Fruit fly (Drosophila melanogaster) whole organism, embryonic: ENCODE results near the gene Galphai.

ENCODE experiments used
- Awh ChIP-seq: fragments of 200-800 bp; sonication (Bioruptor generic); IDR thresholded peaks from 2 replicates; pipeline ENCODE4, ENCODE4 v1.3.6; 2022; ENCODE audit warnings: missing biosample characterization, missing genetic modification characterization
- BtbVII ChIP-seq: fragments of 200-800 bp; sonication (Bioruptor generic); optimal IDR thresholded peaks from 3 replicates; lab custom pipeline; 2017; ENCODE audit warnings: missing biosample characterization, mild to moderate bottlenecking, missing genetic modification characterization
- CG10431 ChIP-seq: fragments of 200-800 bp; sonication (Bioruptor generic); optimal IDR thresholded peaks from 3 replicates; lab custom pipeline; 2018; ENCODE audit warnings: missing biosample characterization, mild to moderate bottlenecking, missing genetic modification characterization
- CG10543 ChIP-seq: fragments of 200-800 bp; sonication (Bioruptor generic); optimal IDR thresholded peaks from 3 replicates; lab custom pipeline; 2017; ENCODE audit warnings: missing biosample characterization, mild to moderate bottlenecking, missing genetic modification characterization, moderate library complexity
- CG10959 ChIP-seq: fragments of 200-800 bp; sonication (Bioruptor generic); IDR thresholded peaks from 2 replicates; pipeline ENCODE4 v1.3.6; 2022; ENCODE audit warnings: missing biosample characterization, missing genetic modification characterization
- CG11456 ChIP-seq: fragments of 200-800 bp; sonication (Bioruptor generic); IDR thresholded peaks from 3 replicates; pipeline ENCODE4 v1.3.6; 2022; ENCODE audit warnings: missing biosample characterization, missing genetic modification characterization
- CG12659 ChIP-seq: fragments of 200-800 bp; sonication (Bioruptor generic); optimal IDR thresholded peaks from 3 replicates; lab custom pipeline; 2017; ENCODE audit warnings: mild to moderate bottlenecking, missing biosample characterization, missing genetic modification reagents, missing genetic modification characterization
- CG17385 ChIP-seq: fragments of 200-800 bp; sonication (Bioruptor generic); optimal IDR thresholded peaks from 3 replicates; lab custom pipeline; 2018; ENCODE audit warnings: missing biosample characterization, mild to moderate bottlenecking, missing genetic modification characterization
- CG17612 ChIP-seq: fragments of 200-800 bp; sonication (Bioruptor generic); IDR thresholded peaks from 2 replicates; pipeline ENCODE4 v1.3.6; 2022; ENCODE audit warnings: missing biosample characterization, missing genetic modification characterization
- CG1832 ChIP-seq: fragments of 200-800 bp; sonication (Bioruptor generic); optimal IDR thresholded peaks from 2 replicates; lab custom pipeline; 2017; ENCODE audit warnings: missing biosample characterization, mild to moderate bottlenecking, missing genetic modification characterization, inconsistent platforms
- CG2199 ChIP-seq: fragments of 200-800 bp; sonication (Bioruptor generic); IDR thresholded peaks from 3 replicates; pipeline ENCODE4 v1.3.6; 2022; ENCODE audit warnings: missing biosample characterization, missing genetic modification characterization
- CG32767 ChIP-seq: fragments of 200-800 bp; sonication (Bioruptor generic); IDR thresholded peaks from 2 replicates; pipeline ENCODE4 v1.3.6; 2022; ENCODE audit warnings: missing biosample characterization, missing genetic modification characterization
- CG32772 ChIP-seq: fragments of 200-800 bp; sonication (Bioruptor generic); IDR thresholded peaks from 2 replicates; pipeline ENCODE4 v1.3.6; 2022; ENCODE audit warnings: missing biosample characterization, missing genetic modification characterization
- CG4730 ChIP-seq: fragments of 200-800 bp; sonication (Bioruptor generic); IDR thresholded peaks from 2 replicates; pipeline ENCODE4 v1.3.6; 2022; ENCODE audit warnings: missing biosample characterization, missing genetic modification characterization
- CG4854 ChIP-seq: fragments of 200-800 bp; sonication (Bioruptor generic); optimal IDR thresholded peaks from 2 replicates; lab custom pipeline; 2016; ENCODE audit warnings: missing biosample characterization, missing genetic modification characterization, inconsistent platforms
- CG8290 ChIP-seq, 3 experiments: fragments of 200-800 bp; sonication (Bioruptor generic); optimal IDR thresholded peaks; 2 replicates each; lab custom pipeline; 2016 to 2019; ENCODE audit warnings: missing biosample characterization in 3 of 3, missing genetic modification characterization in 3 of 3, mild to moderate bottlenecking in 2 of 3, moderate library complexity in 1 of 3
- CG8359 ChIP-seq: fragments of 200-800 bp; sonication (Bioruptor generic); optimal IDR thresholded peaks from 2 replicates; lab custom pipeline; 2017; ENCODE audit warnings: missing biosample characterization, mild to moderate bottlenecking, missing genetic modification characterization, borderline replicate concordance
- CG8478 ChIP-seq: fragments of >200 bp; optimal IDR thresholded peaks from 2 replicates; lab custom pipeline; 2018
- CTCF ChIP-seq: fragments of 200-800 bp; sonication (Bioruptor generic); optimal IDR thresholded peaks from 2 replicates; lab custom pipeline; 2017; ENCODE audit warnings: missing biosample characterization, mild to moderate bottlenecking, missing genetic modification characterization, moderate library complexity
- Chrac-16 ChIP-seq: fragments of 200-800 bp; sonication (Bioruptor generic); optimal IDR thresholded peaks from 3 replicates; lab custom pipeline; 2016; ENCODE audit warnings: missing biosample characterization, missing genetic modification characterization
- Deaf1 ChIP-seq: fragments of 200-800 bp; optimal IDR thresholded peaks from 3 replicates; lab custom pipeline; 2019; ENCODE audit warnings: missing biosample characterization, mild to moderate bottlenecking, missing genetic modification characterization, moderate library complexity
- Fer3 ChIP-seq: fragments of 200-800 bp; sonication (Bioruptor generic); optimal IDR thresholded peaks from 2 replicates; lab custom pipeline; 2018; ENCODE audit warnings: missing biosample characterization, mild to moderate bottlenecking, missing genetic modification characterization, moderate library complexity
- Mrtf ChIP-seq: fragments of 200-800 bp; sonication (Bioruptor generic); IDR thresholded peaks from 3 replicates; pipeline ENCODE4 v1.3.6; 2022; ENCODE audit warnings: missing biosample characterization, missing genetic modification characterization
- Nf-YB ChIP-seq: fragments of 200-800 bp; sonication (Bioruptor generic); optimal IDR thresholded peaks from 3 replicates; lab custom pipeline; 2019; ENCODE audit warnings: missing biosample characterization, mild to moderate bottlenecking, missing genetic modification characterization, moderate library complexity
- Nf-YC ChIP-seq: fragments of 200-800 bp; optimal IDR thresholded peaks from 3 replicates; lab custom pipeline; 2019; ENCODE audit warnings: missing biosample characterization, mild to moderate bottlenecking, missing genetic modification characterization, moderate library complexity
- Opbp ChIP-seq: fragments of 200-800 bp; sonication (Bioruptor generic); IDR thresholded peaks from 3 replicates; pipeline ENCODE4 v1.3.6; 2022; ENCODE audit warnings: missing biosample characterization, missing genetic modification characterization; ENCODE audit not compliant: partially characterized antibody
- al ChIP-seq: fragments of 200-800 bp; sonication (Bioruptor generic); IDR thresholded peaks from 2 replicates; pipeline ENCODE4 v1.3.6; 2022; ENCODE audit warnings: missing biosample characterization, missing genetic modification characterization
- ash1 ChIP-seq: fragments of 200-800 bp; sonication (Bioruptor generic); optimal IDR thresholded peaks from 2 replicates; lab custom pipeline; 2018; ENCODE audit warnings: missing biosample characterization, mild to moderate bottlenecking, missing genetic modification characterization
- bowl ChIP-seq: fragments of 200-800 bp; sonication (Bioruptor generic); IDR thresholded peaks from 2 replicates; pipeline ENCODE4 v1.3.6; 2022; ENCODE audit warnings: missing biosample characterization, missing genetic modification characterization
- cg ChIP-seq: fragments of 200-800 bp; sonication (Bioruptor generic); optimal IDR thresholded peaks from 3 replicates; lab custom pipeline; 2019; ENCODE audit warnings: missing biosample characterization, mild to moderate bottlenecking, missing genetic modification characterization, moderate library complexity
- chinmo ChIP-seq: fragments of 200-800 bp; sonication (Bioruptor generic); IDR thresholded peaks from 4 replicates; pipeline ENCODE4 v1.3.6; 2022; ENCODE audit warnings: missing biosample characterization, missing genetic modification characterization; ENCODE audit not compliant: partially characterized antibody
- ci ChIP-seq: fragments of 200-800 bp; sonication (Bioruptor generic); IDR thresholded peaks from 3 replicates; pipeline ENCODE4 v1.3.6; 2022; ENCODE audit warnings: missing biosample characterization, missing genetic modification characterization
- dysf ChIP-seq: fragments of 200-800 bp; sonication (Bioruptor generic); IDR thresholded peaks from 3 replicates; pipeline ENCODE4 v1.3.6; 2022; ENCODE audit warnings: missing biosample characterization, missing genetic modification characterization
- ftz-f1 ChIP-seq: fragments of 200-800 bp; sonication (Bioruptor generic); optimal IDR thresholded peaks from 2 replicates; lab custom pipeline; 2016; ENCODE audit warnings: missing biosample characterization, missing genetic modification characterization
- hkb ChIP-seq, 2 experiments: fragments of 200-800 bp in 1 of 2; fragments of >200 bp in 1 of 2; sonication (Bioruptor generic) in 1 of 2; IDR thresholded peaks in 1 of 2; optimal IDR thresholded peaks in 1 of 2; 2 replicates each; pipeline versions ENCODE4 v1.3.6 to Lab custom; 2017 to 2022; ENCODE audit warnings: missing biosample characterization in 1 of 2, missing genetic modification characterization in 1 of 2
- lmd ChIP-seq: fragments of 200-800 bp; sonication (Bioruptor generic); IDR thresholded peaks from 2 replicates; pipeline ENCODE4 v1.3.6; 2022; ENCODE audit warnings: missing biosample characterization, missing genetic modification characterization
- lov ChIP-seq, 2 experiments: fragments of 200-800 bp in 1 of 2; fragments of >200 bp in 1 of 2; sonication (Bioruptor generic) in 1 of 2; IDR thresholded peaks in 1 of 2; optimal IDR thresholded peaks in 1 of 2; 2 replicates in 1 of 2; 3 replicates in 1 of 2; pipeline versions ENCODE4 v1.3.6 to Lab custom; 2017 to 2022; ENCODE audit warnings: missing biosample characterization in 1 of 2, missing genetic modification characterization in 1 of 2
- luna ChIP-seq: fragments of 200-800 bp; sonication (Bioruptor generic); optimal IDR thresholded peaks from 2 replicates; lab custom pipeline; 2016; ENCODE audit warnings: missing biosample characterization, missing genetic modification characterization
- mld ChIP-seq: fragments of 200-800 bp; sonication (Bioruptor generic); IDR thresholded peaks from 3 replicates; pipeline ENCODE4 v1.3.6; 2022; ENCODE audit warnings: missing biosample characterization, missing genetic modification characterization; ENCODE audit not compliant: partially characterized antibody
- nerfin-1 ChIP-seq: fragments of 200-800 bp; sonication (Bioruptor generic); optimal IDR thresholded peaks from 3 replicates; lab custom pipeline; 2019; ENCODE audit warnings: missing biosample characterization, mild to moderate bottlenecking, missing genetic modification characterization, moderate library complexity
- nerfin-2 ChIP-seq: fragments of 200-800 bp; sonication (Bioruptor generic); IDR thresholded peaks from 2 replicates; pipeline ENCODE4 v1.3.6; 2022; ENCODE audit warnings: missing biosample characterization, missing genetic modification characterization; ENCODE audit not compliant: partially characterized antibody
- nom ChIP-seq: fragments of 200-800 bp; sonication (Bioruptor generic); optimal IDR thresholded peaks from 2 replicates; lab custom pipeline; 2017; ENCODE audit warnings: missing biosample characterization, missing genetic modification characterization, mild to moderate bottlenecking, moderate library complexity, missing genetic modification reagents
- oc ChIP-seq: fragments of 200-800 bp; sonication (Bioruptor generic); optimal IDR thresholded peaks from 2 replicates; lab custom pipeline; 2018; ENCODE audit warnings: missing biosample characterization, mild to moderate bottlenecking, missing genetic modification characterization, moderate library complexity
- prd ChIP-seq, 3 experiments: fragments of >200 bp in 2 of 3; fragments of 200-800 bp in 1 of 3; sonication (Bioruptor generic) in 1 of 3; optimal IDR thresholded peaks in 2 of 3; IDR thresholded peaks in 1 of 3; 2 replicates in 2 of 3; 3 replicates in 1 of 3; pipeline versions ENCODE4 v1.3.6 to Lab custom; 2017 to 2022; ENCODE audit warnings: missing biosample characterization in 1 of 3, missing genetic modification characterization in 1 of 3
- row ChIP-seq: fragments of 200-800 bp; sonication (Bioruptor generic); IDR thresholded peaks from 3 replicates; pipeline ENCODE4 v1.3.6; 2022; ENCODE audit warnings: missing biosample characterization, missing genetic modification characterization
- so ChIP-seq: fragments of 200-800 bp; sonication (Bioruptor generic); IDR thresholded peaks from 3 replicates; pipeline ENCODE4 v1.3.6; 2022; ENCODE audit warnings: missing biosample characterization, missing genetic modification characterization
- stwl ChIP-seq: fragments of 200-800 bp; sonication (Bioruptor generic); optimal IDR thresholded peaks from 3 replicates; lab custom pipeline; 2018; ENCODE audit warnings: missing biosample characterization, mild to moderate bottlenecking, missing genetic modification characterization, moderate library complexity
- z ChIP-seq: fragments of 200-800 bp; sonication (Bioruptor generic); IDR thresholded peaks from 3 replicates; pipeline ENCODE4 v1.3.6; 2022; ENCODE audit warnings: missing biosample characterization, missing genetic modification characterization

Gene Galphai

dm6 chr3L:6925843-6926242 lies 54.0 kb downstream of the Galphai start:
- TF ChIP-seq CTCF, result peak; percentile 48
- no peak for TF ChIP-seq oc (tag; lab: Kevin White, UChicago)
- no peak for TF ChIP-seq dysf
- TF ChIP-seq chinmo (GFP tag; lab: Robert Waterston, UW), result 0 out of 4 replicates have a peak, but pooled peaks have one; percentile 35
- TF ChIP-seq CG10431, result peak; percentile 26
- no peak for TF ChIP-seq Fer3 (tag; lab: Kevin White, UChicago)
- TF ChIP-seq CG32772, result no peak
- TF ChIP-seq CG4854 (GFP tag; lab: Kevin White, UChicago), result no peak
- no peak for TF ChIP-seq bowl (GFP tag; lab: Robert Waterston, UW)
- no peak for TF ChIP-seq Mrtf
- no peak for TF ChIP-seq row (GFP tag; lab: Robert Waterston, UW)
- TF ChIP-seq z (GFP tag; lab: Robert Waterston, UW), result no peak
- TF ChIP-seq CG8359, result no peak
- no peak for TF ChIP-seq CG32767 (GFP tag; lab: Robert Waterston, UW)
- peak; percentile 72 for TF ChIP-seq Nf-YB (GFP tag; lab: Kevin White, UChicago)
- 0 out of 2 replicates have a peak, but pooled peaks have one; percentile 10 for TF ChIP-seq Awh (GFP tag; lab: Robert Waterston, UW)
- TF ChIP-seq CG8478 (lab: Kevin White, UChicago), result peak; percentile 11
- TF ChIP-seq Opbp, result 0 out of 3 replicates have a peak, but pooled peaks have one; percentile 40
- no peak for TF ChIP-seq hkb (optimal IDR thresholded peaks at IDR 0.05; lab: Kevin White, UChicago)
- TF ChIP-seq hkb (GFP tag; IDR thresholded peaks at IDR 0.05; lab: Robert Waterston, UW), result no peak
- TF ChIP-seq Chrac-16, result no peak
- no peak for TF ChIP-seq CG12659 (GFP tag; lab: Kevin White, UChicago)
- no peak for TF ChIP-seq luna (GFP tag; lab: Kevin White, UChicago)
- no peak for TF ChIP-seq CG11456 (GFP tag; lab: Robert Waterston, UW)
- peak; percentile 39 for TF ChIP-seq stwl (tag; lab: Kevin White, UChicago)
- TF ChIP-seq cg (GFP tag; lab: Kevin White, UChicago), result peak; percentile 79
- no peak for TF ChIP-seq prd (optimal IDR thresholded peaks at IDR 0.05; lab: Kevin White, UChicago)
- TF ChIP-seq prd (GFP tag; IDR thresholded peaks at IDR 0.05; lab: Robert Waterston, UW), result 0 out of 3 replicates have a peak, but pooled peaks have one; percentile 7
- no peak for TF ChIP-seq ftz-f1 (GFP tag; lab: Kevin White, UChicago)
- TF ChIP-seq Nf-YC (tag; lab: Kevin White, UChicago), result peak; percentile 79
- TF ChIP-seq CG8290 (GFP tag; optimal IDR thresholded peaks at IDR 0.05; lab: Kevin White, UChicago), result peak; percentile 8
- peak; percentile 4 to 5 for TF ChIP-seq CG8290 (tag; optimal IDR thresholded peaks at IDR 0.05; lab: Kevin White, UChicago)
- peak; percentile 69 for TF ChIP-seq Deaf1 (tag; lab: Kevin White, UChicago)
- TF ChIP-seq so (GFP tag; lab: Robert Waterston, UW), result no peak
- no peak for TF ChIP-seq mld (GFP tag; lab: Robert Waterston, UW)
- TF ChIP-seq al (GFP tag; lab: Robert Waterston, UW), result no peak
- TF ChIP-seq nerfin-2, result no peak
- TF ChIP-seq CG2199, result peak; percentile 70; the same call in 1 of the 3 replicates
- no peak for TF ChIP-seq CG1832 (GFP tag; lab: Kevin White, UChicago)
- TF ChIP-seq ash1, result no peak
- TF ChIP-seq lmd, result no peak
- TF ChIP-seq CG10959 (GFP tag; lab: Robert Waterston, UW), result 0 out of 2 replicates have a peak, but pooled peaks have one; percentile 31
- peak; percentile 87 for TF ChIP-seq CG17385 (GFP tag; lab: Kevin White, UChicago)
- TF ChIP-seq BtbVII (GFP tag; lab: Kevin White, UChicago), result no peak
- no peak for TF ChIP-seq CG17612 (GFP tag; lab: Robert Waterston, UW)
- no peak for TF ChIP-seq lov (optimal IDR thresholded peaks at IDR 0.05; lab: Kevin White, UChicago)
- TF ChIP-seq lov (GFP tag; IDR thresholded peaks at IDR 0.05; lab: Robert Waterston, UW), result no peak
- peak; percentile 62 for TF ChIP-seq ci (GFP tag; lab: Robert Waterston, UW)
- TF ChIP-seq nom, result no peak
- no peak for TF ChIP-seq nerfin-1 (tag; lab: Kevin White, UChicago)
- no peak for TF ChIP-seq CG10543
- TF ChIP-seq CG4730, result no peak
- TF ChIP-seq, all 482 proteins: peak for 17
